Fruit fly (Drosophila melanogaster) whole organism, wandering third instar larva: ENCODE results near the gene Cpr65Az.

ENCODE experiments used
- Abd-B ChIP-seq: fragments of >200 bp; optimal IDR thresholded peaks from 2 replicates; lab custom pipeline; 2017; ENCODE audit warnings: missing biosample characterization, missing genetic modification characterization
- CG32264 ChIP-seq: fragments of 200-800 bp; sonication (Bioruptor generic); optimal IDR thresholded peaks from 2 replicates; lab custom pipeline; 2016; ENCODE audit warnings: missing biosample characterization, missing genetic modification characterization
- CG9705 ChIP-seq: fragments of 200-800 bp; sonication (Bioruptor generic); optimal IDR thresholded peaks from 2 replicates; lab custom pipeline; 2018; ENCODE audit warnings: missing biosample characterization, mild to moderate bottlenecking, missing genetic modification characterization
- CrebA ChIP-seq: fragments of 200-800 bp; sonication (Bioruptor generic); optimal IDR thresholded peaks from 2 replicates; lab custom pipeline; 2016; ENCODE audit warnings: missing biosample characterization, mild to moderate bottlenecking, missing genetic modification characterization, borderline replicate concordance
- Dif ChIP-seq: fragments of 200-275, 200-300 bp; sonication (Bioruptor generic); optimal IDR thresholded peaks from 2 replicates; lab custom pipeline; 2018; ENCODE audit warnings: missing biosample characterization, missing genetic modification characterization; ENCODE audit not compliant: partially characterized antibody
- GATAd ChIP-seq: sonication (Bioruptor generic); optimal IDR thresholded peaks from 2 replicates; lab custom pipeline; 2016; ENCODE audit warnings: missing biosample characterization, missing genetic modification characterization
- HLH106 ChIP-seq: fragments of 200-800 bp; optimal IDR thresholded peaks from 3 replicates; lab custom pipeline; 2019; ENCODE audit warnings: missing biosample characterization, mild to moderate bottlenecking, missing genetic modification characterization, moderate library complexity
- Hnf4 ChIP-seq: fragments of 200-800 bp; sonication (Bioruptor generic); optimal IDR thresholded peaks from 2 replicates; lab custom pipeline; 2016; ENCODE audit warnings: missing biosample characterization, mild to moderate bottlenecking, missing genetic modification characterization
- Hr83 ChIP-seq: fragments of 200-300 bp; sonication (Bioruptor generic); optimal IDR thresholded peaks from 2 replicates; lab custom pipeline; 2016; ENCODE audit warnings: missing biosample characterization, mild to moderate bottlenecking, missing genetic modification characterization, moderate library complexity; ENCODE audit not compliant: poor library complexity, severe bottlenecking
- Jra ChIP-seq: sonication (Bioruptor generic); optimal IDR thresholded peaks from 2 replicates; lab custom pipeline; 2016; ENCODE audit warnings: missing biosample characterization, missing genetic modification characterization
- Mio ChIP-seq: sonication (Bioruptor generic); optimal IDR thresholded peaks from 2 replicates; lab custom pipeline; 2016; ENCODE audit warnings: missing biosample characterization, missing genetic modification characterization
- Myc ChIP-seq: fragments of >200 bp; optimal IDR thresholded peaks from 2 replicates; lab custom pipeline; 2017
- N ChIP-seq: fragments of >200 bp; optimal IDR thresholded peaks from 2 replicates; lab custom pipeline; 2018; ENCODE audit warnings: missing biosample characterization, missing external identifiers, missing genetic modification characterization
- OdsH ChIP-seq: fragments of 200-800 bp; sonication (Bioruptor generic); optimal IDR thresholded peaks from 2 replicates; lab custom pipeline; 2016; ENCODE audit warnings: missing biosample characterization, mild to moderate bottlenecking, missing genetic modification characterization
- Rel ChIP-seq, 2 experiments: fragments of 200-800 bp; sonication (Bioruptor generic) in 1 of 2; optimal IDR thresholded peaks; 2 replicates in 1 of 2; 3 replicates in 1 of 2; lab custom pipeline; 2016 to 2019; ENCODE audit warnings: mild to moderate bottlenecking in 2 of 2, missing biosample characterization in 2 of 2, missing genetic modification characterization in 2 of 2, moderate library complexity in 1 of 2
- Sp1 ChIP-seq: fragments of 200-800 bp; sonication (Bioruptor generic); optimal IDR thresholded peaks from 3 replicates; lab custom pipeline; 2019; ENCODE audit warnings: missing biosample characterization, mild to moderate bottlenecking, missing genetic modification characterization, moderate library complexity
- br ChIP-seq: fragments of 200-800 bp; sonication (Bioruptor generic); optimal IDR thresholded peaks from 2 replicates; lab custom pipeline; 2016; ENCODE audit warnings: missing biosample characterization, missing genetic modification characterization
- brk ChIP-seq: fragments of 200-800 bp; sonication (Bioruptor generic); optimal IDR thresholded peaks from 2 replicates; lab custom pipeline; 2016; ENCODE audit warnings: missing biosample characterization, mild to moderate bottlenecking, missing genetic modification characterization
- dl ChIP-seq, 2 experiments: fragments of 175-275, 200-275 bp in 1 of 2; fragments of 200-275 bp in 1 of 2; sonication (Bioruptor generic); optimal IDR thresholded peaks; lab custom pipeline; 2018; ENCODE audit warnings: mild to moderate bottlenecking in 2 of 2, missing biosample characterization in 2 of 2, missing genetic modification characterization in 2 of 2, moderate library complexity in 2 of 2; ENCODE audit not compliant: partially characterized antibody in 2 of 2, insufficient read depth in 1 of 2
- dmrt93B ChIP-seq: fragments of 200-800 bp; sonication (Bioruptor generic); optimal IDR thresholded peaks from 2 replicates; lab custom pipeline; 2018; ENCODE audit warnings: missing biosample characterization, mild to moderate bottlenecking, missing genetic modification characterization
- dsf ChIP-seq: sonication (Bioruptor generic); optimal IDR thresholded peaks from 2 replicates; lab custom pipeline; 2016; ENCODE audit warnings: missing biosample characterization, missing genetic modification characterization, borderline replicate concordance
- ey ChIP-seq: fragments of 200-800 bp; sonication (Bioruptor generic); optimal IDR thresholded peaks from 2 replicates; lab custom pipeline; 2016; ENCODE audit warnings: missing biosample characterization, missing genetic modification characterization
- foxo ChIP-seq, 2 experiments: fragments of 200-800 bp; sonication (Bioruptor generic); optimal IDR thresholded peaks; 2 replicates in 1 of 2; 3 replicates in 1 of 2; lab custom pipeline; 2016 to 2017; ENCODE audit warnings: missing biosample characterization in 2 of 2, missing genetic modification characterization in 2 of 2
- fru ChIP-seq: fragments of 200-800 bp; sonication (Bioruptor generic); optimal IDR thresholded peaks from 3 replicates; lab custom pipeline; 2016; ENCODE audit warnings: missing biosample characterization, mild to moderate bottlenecking, missing genetic modification characterization
- h ChIP-seq: fragments of 200-800 bp; sonication (Bioruptor generic); optimal IDR thresholded peaks from 3 replicates; lab custom pipeline; 2016; ENCODE audit warnings: missing biosample characterization, mild to moderate bottlenecking, missing genetic modification characterization
- jim ChIP-seq: fragments of 175-275, 200-325 bp; sonication (Bioruptor generic); optimal IDR thresholded peaks from 2 replicates; lab custom pipeline; 2016; ENCODE audit warnings: missing biosample characterization, mild to moderate bottlenecking, missing genetic modification characterization
- lola ChIP-seq: fragments of >200 bp; optimal IDR thresholded peaks from 2 replicates; lab custom pipeline; 2017; ENCODE audit warnings: missing biosample characterization, missing genetic modification characterization
- psq ChIP-seq: fragments of 200-800 bp; sonication (Bioruptor generic); optimal IDR thresholded peaks from 3 replicates; lab custom pipeline; 2017; ENCODE audit warnings: missing biosample characterization, mild to moderate bottlenecking, missing genetic modification characterization, moderate library complexity
- rgr ChIP-seq: fragments of 200-800 bp; sonication (Bioruptor generic); optimal IDR thresholded peaks from 3 replicates; lab custom pipeline; 2016; ENCODE audit warnings: missing biosample characterization, mild to moderate bottlenecking, missing genetic modification characterization
- sage ChIP-seq: fragments of 200-800 bp; sonication (Bioruptor generic); optimal IDR thresholded peaks from 2 replicates; lab custom pipeline; 2016; ENCODE audit warnings: missing biosample characterization, mild to moderate bottlenecking, missing genetic modification characterization
- sv ChIP-seq: fragments of 200-800 bp; sonication (Bioruptor generic); optimal IDR thresholded peaks from 3 replicates; lab custom pipeline; 2016; ENCODE audit warnings: missing biosample characterization, missing genetic modification characterization
- tai ChIP-seq: sonication (Bioruptor generic); optimal IDR thresholded peaks from 2 replicates; lab custom pipeline; 2016; ENCODE audit warnings: missing biosample characterization, missing genetic modification characterization
- usp ChIP-seq: fragments of >200 bp; optimal IDR thresholded peaks from 2 replicates; lab custom pipeline; 2017; ENCODE audit warnings: missing biosample characterization, missing genetic modification characterization
- woc ChIP-seq: sonication (Bioruptor generic); optimal IDR thresholded peaks from 2 replicates; lab custom pipeline; 2016; ENCODE audit warnings: missing biosample characterization, mild to moderate bottlenecking, missing genetic modification characterization

The Cpr65Az gene

DNA sequence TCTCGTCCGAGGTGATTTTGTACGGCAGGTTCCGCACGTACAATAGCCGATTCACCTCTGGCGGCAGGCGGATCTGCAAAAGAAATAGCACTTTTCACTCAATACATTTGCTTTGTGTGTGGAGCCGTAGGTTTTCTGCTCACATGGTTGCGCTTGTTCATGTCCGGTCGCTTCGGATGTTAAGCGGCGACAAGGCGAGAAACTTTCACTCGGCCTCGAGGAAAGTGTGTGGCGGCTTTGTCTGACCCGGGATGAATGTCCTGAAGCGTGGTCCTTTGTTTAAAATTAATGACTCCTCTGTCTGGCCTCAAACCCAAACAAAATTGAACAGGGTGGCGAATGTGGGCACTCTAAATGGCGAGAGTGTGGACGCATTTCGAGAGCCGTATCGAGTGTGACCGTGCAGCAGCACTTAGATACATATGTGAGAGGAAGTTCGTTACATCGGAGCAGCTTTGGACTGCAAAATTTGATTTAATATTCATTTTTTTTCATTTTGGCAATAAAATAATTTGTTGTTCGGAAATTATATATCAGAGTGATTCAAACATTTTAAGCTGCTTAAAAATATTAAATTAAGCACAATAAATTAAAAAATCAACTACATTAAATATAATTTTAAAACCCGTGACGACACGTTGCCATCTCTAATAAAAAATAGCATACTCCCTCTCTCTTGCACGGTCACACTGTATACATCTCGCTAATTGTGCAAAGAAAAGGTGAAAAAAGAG lies 32.4 kb downstream of the Cpr65Az start, which contains the start of the genes Sf3b6 and Tnpo:
Gene Sf3b6 (minus strand): TSS at position 358 of the 734 bp plus-strand sequence.
Gene Tnpo (plus strand): TSS at position 659 of the 734 bp plus-strand sequence.
- TF ChIP-seq br (GFP tag; lab: Kevin White, UChicago): no peak
- TF ChIP-seq ey (GFP tag; lab: Kevin White, UChicago): peak; percentile 80
- peak; percentile 86 for TF ChIP-seq rgr (GFP tag; lab: Kevin White, UChicago)
- TF ChIP-seq tai (GFP tag; lab: Kevin White, UChicago): no peak
- peak; percentile 83 for TF ChIP-seq Sp1 (GFP tag; lab: Kevin White, UChicago)
- peak; percentile 88 for TF ChIP-seq woc
- no peak for TF ChIP-seq Abd-B (GFP tag; lab: Kevin White, UChicago)
- TF ChIP-seq Myc (lab: Kevin White, UChicago): peak; percentile 12
- TF ChIP-seq fru (GFP tag; lab: Kevin White, UChicago): no peak
- peak; percentile 87 for TF ChIP-seq h (GFP tag; lab: Kevin White, UChicago)
- peak; percentile 82 for TF ChIP-seq CG9705
- no peak for TF ChIP-seq sage (GFP tag; lab: Kevin White, UChicago)
- peak; percentile 80 for TF ChIP-seq OdsH (GFP tag; lab: Kevin White, UChicago)
- TF ChIP-seq Hr83 (GFP tag; lab: Kevin White, UChicago): peak; percentile 34
- TF ChIP-seq lola (GFP tag; lab: Kevin White, UChicago): no peak
- TF ChIP-seq HLH106 (tag; lab: Kevin White, UChicago): peak; percentile 91
- peak; percentile 78 for TF ChIP-seq sv (GFP tag; lab: Kevin White, UChicago)
- peak; percentile 54 for TF ChIP-seq Jra (GFP tag; lab: Kevin White, UChicago)
- TF ChIP-seq dl (GFP tag; optimal IDR thresholded peaks at IDR 0.05; lab: Kevin White, UChicago; ENCODE audit: insufficient read depth in 1 of 2, partially characterized antibody in 2 of 2): no peak
- peak in 1 of 2 experiments; percentile 88 for TF ChIP-seq foxo (GFP tag; optimal IDR thresholded peaks at IDR 0.05; lab: Kevin White, UChicago)
- no peak for TF ChIP-seq brk (GFP tag; lab: Kevin White, UChicago)
- peak; percentile 55 for TF ChIP-seq dsf
- no peak for TF ChIP-seq Mio (GFP tag; lab: Kevin White, UChicago)
- TF ChIP-seq GATAd: no peak
- peak; percentile 83 for TF ChIP-seq psq (GFP tag; lab: Kevin White, UChicago)
- no peak for TF ChIP-seq Dif
- no peak for TF ChIP-seq CrebA
- no peak for TF ChIP-seq Rel (GFP tag; optimal IDR thresholded peaks at IDR 0.05; lab: Kevin White, UChicago)
- TF ChIP-seq Rel (tag; optimal IDR thresholded peaks at IDR 0.05; lab: Kevin White, UChicago): peak; percentile 26
- no peak for TF ChIP-seq jim
- peak; percentile 73 for TF ChIP-seq Hnf4 (GFP tag; lab: Kevin White, UChicago)
- no peak for TF ChIP-seq N (GFP tag; lab: Kevin White, UChicago)
- TF ChIP-seq CG32264 (GFP tag; lab: Kevin White, UChicago): no peak
- peak; percentile 84 for TF ChIP-seq dmrt93B (GFP tag; lab: Kevin White, UChicago)

DNA sequence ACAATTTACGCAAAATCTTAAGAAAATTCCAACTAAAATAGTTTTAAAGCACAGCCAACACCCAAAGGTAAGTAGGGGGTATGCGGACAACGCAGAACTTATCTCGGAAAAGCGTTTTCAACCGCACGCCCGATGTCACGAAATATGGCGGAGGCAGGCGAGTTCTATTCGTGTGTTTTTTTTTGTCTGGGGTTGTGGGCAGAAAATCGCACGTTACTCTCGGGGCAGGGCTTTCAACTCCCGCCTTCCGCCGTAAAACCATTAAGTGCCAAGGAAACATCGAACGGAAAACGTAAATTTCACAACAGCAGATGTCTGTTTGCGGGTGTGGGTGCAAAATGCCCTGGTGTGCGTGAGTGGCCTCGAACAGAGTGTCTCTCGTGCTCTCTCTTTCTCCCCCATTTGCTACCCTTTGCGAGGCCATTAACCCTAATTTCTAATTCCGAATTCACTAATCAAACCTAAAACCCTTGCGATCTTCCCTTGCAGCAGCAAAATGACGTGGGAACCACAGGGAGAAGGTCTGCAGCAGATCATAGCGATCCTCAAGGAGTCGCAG lies 33.0 kb downstream of the Cpr65Az start:
- no peak for TF ChIP-seq brk (GFP tag; lab: Kevin White, UChicago)
- no peak for TF ChIP-seq GATAd
- TF ChIP-seq Mio (GFP tag; lab: Kevin White, UChicago): no peak
- TF ChIP-seq lola (GFP tag; lab: Kevin White, UChicago): no peak
- no peak for TF ChIP-seq CG9705
- TF ChIP-seq dsf: no peak
- no peak for TF ChIP-seq OdsH (GFP tag; lab: Kevin White, UChicago)
- TF ChIP-seq CG32264 (GFP tag; lab: Kevin White, UChicago): no peak
- TF ChIP-seq br (GFP tag; lab: Kevin White, UChicago): no peak
- TF ChIP-seq Hr83 (GFP tag; lab: Kevin White, UChicago): no peak
- TF ChIP-seq dmrt93B (GFP tag; lab: Kevin White, UChicago): no peak
- TF ChIP-seq psq (GFP tag; lab: Kevin White, UChicago): no peak
- no peak for TF ChIP-seq sage (GFP tag; lab: Kevin White, UChicago)
- no peak for TF ChIP-seq N (GFP tag; lab: Kevin White, UChicago)
- TF ChIP-seq fru (GFP tag; lab: Kevin White, UChicago): no peak
- TF ChIP-seq usp: no peak
- no peak for TF ChIP-seq woc
- TF ChIP-seq Sp1 (GFP tag; lab: Kevin White, UChicago): no peak
- no peak for TF ChIP-seq jim
- TF ChIP-seq, all 38 proteins: peak for 0
